Worm (Caenorhabditis elegans): ENCODE data around the gene sinh-1.
A peak's percentile ranks its signal among the peaks of the same experiment; 100 is the strongest.

DNA sequence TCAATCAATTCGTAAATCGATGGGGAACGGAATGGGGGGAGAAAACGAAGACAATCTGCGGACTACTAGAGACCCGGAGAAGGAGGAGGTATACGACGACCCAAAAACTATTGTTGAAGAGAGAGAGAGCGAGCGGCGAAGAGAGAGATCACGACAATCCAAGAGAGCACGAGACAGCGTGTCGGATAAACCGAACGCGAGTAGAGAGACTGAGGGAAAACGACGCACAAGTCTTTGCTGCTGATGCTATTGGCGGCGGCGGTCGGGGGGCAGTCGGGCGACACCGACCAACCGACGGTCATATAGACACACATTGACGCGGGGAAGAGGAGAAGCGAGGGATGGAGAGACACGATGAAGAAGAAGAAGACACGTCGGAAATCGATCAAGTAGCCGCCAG, 5.6 kb upstream of the sinh-1 start:
- TF ChIP-seq F49E8.2 (tag; optimal IDR thresholded peaks at IDR 0.05; ENCODE audit: borderline replicate concordance) (no peak), ceh-62 (tag; optimal IDR thresholded peaks at IDR 0.05) (no peak), R02D3.7 (tag; optimal IDR thresholded peaks at IDR 0.05) (no peak), hmg-1.1 (GFP tag; IDR thresholded peaks at IDR 0.05) (peak; percentile 88), cey-2 (tag; optimal IDR thresholded peaks at IDR 0.05; ENCODE audit: borderline replicate concordance, insufficient read depth) (no peak), attf-4 (tag; optimal IDR thresholded peaks at IDR 0.05) (peak; percentile 7), aly-2 (tag; optimal IDR thresholded peaks at IDR 0.05) (no peak)
